Fruit fly (Drosophila melanogaster) whole organism: ENCODE measurements around the gene CG42815.

Source experiments
- CG8478 ChIP-seq: fragments of >200 bp; optimal IDR thresholded peaks from 2 replicates; lab custom pipeline; 2018; ENCODE audit warnings: inconsistent platforms
- Dll ChIP-seq: fragments of >200 bp; optimal IDR thresholded peaks from 2 replicates; lab custom pipeline; 2017
- EcR ChIP-seq, 2 experiments: fragments of >200 bp; optimal IDR thresholded peaks; 2 replicates each; lab custom pipeline; 2017; ENCODE audit warnings: missing biosample characterization in 2 of 2, missing genetic modification characterization in 2 of 2, missing genetic modification reagents in 2 of 2
- pan ChIP-seq: fragments of >200 bp; optimal IDR thresholded peaks from 2 replicates; lab custom pipeline; 2017
- psq ChIP-seq: fragments of >200 bp; optimal IDR thresholded peaks from 2 replicates; lab custom pipeline; 2017
- usp ChIP-seq: fragments of >200 bp; optimal IDR thresholded peaks from 2 replicates; lab custom pipeline; 2017; ENCODE audit warnings: missing biosample characterization, missing genetic modification characterization, mixed read lengths

DNA sequence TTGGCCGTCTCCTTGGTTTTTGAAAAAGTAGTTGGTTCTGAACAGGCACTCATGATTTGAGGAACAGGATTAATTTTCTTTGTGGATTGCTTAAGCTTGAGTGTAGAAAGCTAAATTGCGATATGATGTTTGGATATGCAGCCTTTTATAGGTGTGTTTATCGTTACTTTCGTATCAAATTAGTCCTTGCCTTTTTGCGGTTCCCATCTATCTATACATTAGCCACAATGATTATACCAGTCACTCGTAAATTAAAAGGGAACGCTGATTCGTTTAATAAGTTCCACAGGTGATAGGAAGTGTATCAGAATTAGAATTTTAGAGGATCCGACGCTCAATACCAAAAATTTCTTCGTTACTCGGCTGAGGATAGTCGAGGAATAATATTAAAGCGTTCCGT, 44.5 kb downstream of the CG42815 start, which contains the start of gene CG6034:
- TF ChIP-seq CG8478 (lab: Kevin White, UChicago) (no peak), usp (no peak), pan (lab: Kevin White, UChicago) (no peak), psq (lab: Kevin White, UChicago) (no peak), EcR (GFP tag; optimal IDR thresholded peaks at IDR 0.05; lab: Kevin White, UChicago) (no peak), Dll (no peak)
